Worm (Caenorhabditis elegans) whole organism, mixed stage, embryonic: Measurements from ENCODE around the gene rpn-5.
A peak's percentile ranks its signal among the peaks of the same experiment; 100 is the strongest.

Experiments
- bed-3 ChIP-seq: fragments of 200-800 bp; sonication (Bioruptor generic); optimal IDR thresholded peaks from 3 replicates; lab custom pipeline; 2018; ENCODE audit warnings: mild to moderate bottlenecking, missing genetic modification characterization, moderate library complexity, missing compliant biosample characterization
- ceh-39 ChIP-seq: fragments of 150-350 bp; optimal IDR thresholded peaks from 2 replicates; lab custom pipeline; 2014; ENCODE audit warnings: missing biosample characterization, missing genetic modification characterization
- ceh-43 ChIP-seq: fragments of 200-800 bp; sonication (Bioruptor generic); optimal IDR thresholded peaks from 2 replicates; lab custom pipeline; 2018; ENCODE audit warnings: mild to moderate bottlenecking, missing genetic modification characterization, moderate library complexity, missing compliant biosample characterization
- ceh-83 ChIP-seq: fragments of 200-800 bp; sonication (Bioruptor generic); optimal IDR thresholded peaks from 2 replicates; lab custom pipeline; 2018; ENCODE audit warnings: mild to moderate bottlenecking, missing genetic modification characterization, missing compliant biosample characterization
- ces-1 ChIP-seq: fragments of 150-350 bp; optimal IDR thresholded peaks from 2 replicates; lab custom pipeline; 2014; ENCODE audit warnings: missing biosample characterization, missing genetic modification reagents, missing genetic modification characterization
- cnd-1 ChIP-seq: fragments of 200-800 bp; sonication (Bioruptor generic); optimal IDR thresholded peaks from 2 replicates; lab custom pipeline; 2018; ENCODE audit warnings: mild to moderate bottlenecking, missing genetic modification characterization, missing compliant biosample characterization
- drap-1 ChIP-seq: fragments of 200-800 bp; sonication (Bioruptor generic); optimal IDR thresholded peaks from 3 replicates; lab custom pipeline; 2018; ENCODE audit warnings: mild to moderate bottlenecking, missing genetic modification characterization, missing compliant biosample characterization
- elt-3 ChIP-seq: fragments of 150-350 bp; optimal IDR thresholded peaks from 2 replicates; lab custom pipeline; 2014; ENCODE audit warnings: missing biosample characterization, missing genetic modification characterization
- flh-1 ChIP-seq: fragments of 200-800 bp; sonication (Bioruptor generic); optimal IDR thresholded peaks from 2 replicates; lab custom pipeline; 2018; ENCODE audit warnings: mild to moderate bottlenecking, missing genetic modification characterization, moderate library complexity, missing compliant biosample characterization
- ham-2 ChIP-seq: fragments of 200-800 bp; sonication (Bioruptor generic); optimal IDR thresholded peaks from 2 replicates; lab custom pipeline; 2018; ENCODE audit warnings: mild to moderate bottlenecking, missing genetic modification characterization, missing compliant biosample characterization
- hlh-1 ChIP-seq: fragments of 150-350 bp; optimal IDR thresholded peaks from 2 replicates; lab custom pipeline; 2014; ENCODE audit warnings: missing biosample characterization, missing genetic modification reagents, missing genetic modification characterization
- lin-13 ChIP-seq: fragments of 150-350 bp; optimal IDR thresholded peaks from 2 replicates; lab custom pipeline; 2014; ENCODE audit warnings: missing biosample characterization, missing genetic modification characterization
- lin-32 ChIP-seq: fragments of 200-800 bp; sonication (Bioruptor generic); optimal IDR thresholded peaks from 2 replicates; lab custom pipeline; 2018; ENCODE audit warnings: mild to moderate bottlenecking, missing genetic modification characterization, missing compliant biosample characterization
- mab-5 ChIP-seq: fragments of 150-350 bp; optimal IDR thresholded peaks from 2 replicates; lab custom pipeline; 2014; ENCODE audit warnings: missing biosample characterization, missing genetic modification characterization
- mep-1 ChIP-seq: fragments of 150-350 bp; optimal IDR thresholded peaks from 2 replicates; lab custom pipeline; 2017; ENCODE audit warnings: missing biosample characterization, missing genetic modification reagents, missing genetic modification characterization, inconsistent platforms
- nhr-12 ChIP-seq: fragments of 150-350 bp; optimal IDR thresholded peaks from 2 replicates; lab custom pipeline; 2014; ENCODE audit warnings: missing biosample characterization, missing genetic modification characterization
- nhr-2 ChIP-seq: fragments of 150-350 bp; optimal IDR thresholded peaks from 2 replicates; lab custom pipeline; 2014; ENCODE audit warnings: missing biosample characterization, missing genetic modification characterization
- nhr-237 ChIP-seq: fragments of 150-350 bp; optimal IDR thresholded peaks from 2 replicates; lab custom pipeline; 2014; ENCODE audit warnings: missing biosample characterization, missing genetic modification characterization
- nhr-28 ChIP-seq: fragments of 150-350 bp; optimal IDR thresholded peaks from 2 replicates; lab custom pipeline; 2014; ENCODE audit warnings: missing biosample characterization, missing genetic modification characterization
- nhr-76 ChIP-seq: sonication (generic microtip); optimal IDR thresholded peaks from 2 replicates; lab custom pipeline; 2017; ENCODE audit warnings: missing biosample characterization, missing genetic modification characterization
- pha-4 ChIP-seq: fragments of 150-350 bp; optimal IDR thresholded peaks from 2 replicates; lab custom pipeline; 2018; ENCODE audit warnings: missing biosample characterization, missing genetic modification reagents, missing genetic modification characterization
- sem-2 ChIP-seq: fragments of 200-800 bp; sonication (Bioruptor generic); optimal IDR thresholded peaks from 2 replicates; lab custom pipeline; 2018; ENCODE audit warnings: mild to moderate bottlenecking, missing genetic modification characterization, missing compliant biosample characterization
- snpc-4 ChIP-seq: fragments of 150-350 bp; optimal IDR thresholded peaks from 2 replicates; lab custom pipeline; 2014; ENCODE audit warnings: missing biosample characterization, missing genetic modification characterization
- tbx-8 ChIP-seq: fragments of 200-800 bp; sonication (Bioruptor generic); optimal IDR thresholded peaks from 2 replicates; lab custom pipeline; 2018; ENCODE audit warnings: mild to moderate bottlenecking, missing genetic modification characterization, moderate library complexity, missing compliant biosample characterization
- unc-39 ChIP-seq: fragments of 150-350 bp; optimal IDR thresholded peaks from 2 replicates; lab custom pipeline; 2014; ENCODE audit warnings: missing biosample characterization, missing genetic modification characterization
- unc-62 ChIP-seq: fragments of 150-350 bp; optimal IDR thresholded peaks from 2 replicates; lab custom pipeline; 2014; ENCODE audit warnings: missing biosample characterization, missing genetic modification reagents, missing genetic modification characterization
- zip-8 ChIP-seq: fragments of 150-350 bp; optimal IDR thresholded peaks from 2 replicates; lab custom pipeline; 2014; ENCODE audit warnings: missing biosample characterization, missing genetic modification characterization
- ztf-11 ChIP-seq: fragments of 150-350 bp; optimal IDR thresholded peaks from 2 replicates; lab custom pipeline; 2014; ENCODE audit warnings: missing biosample characterization, missing genetic modification characterization

rpn-5 gene

ce11 chrII:4661278-4661677, 36.9 kb downstream of the rpn-5 start, which contains the start of gene T05A7.13:
TSS of gene T05A7.13 (minus strand) at chrII:4661378.
- no peak for TF ChIP-seq ceh-83
- TF ChIP-seq tbx-8: no peak
- TF ChIP-seq hlh-1: peak; percentile 46
- no peak for TF ChIP-seq sem-2
- TF ChIP-seq zip-8 (tag; lab: Kevin White, UChicago): no peak
- TF ChIP-seq bed-3: no peak
- TF ChIP-seq, all 35 proteins: peak for 1

- TF ChIP-seq ztf-11 (tag; lab: Kevin White, UChicago): no peak
- no peak for TF ChIP-seq nhr-28 (tag; lab: Kevin White, UChicago)
- TF ChIP-seq unc-62 (GFP tag; lab: Kevin White, UChicago): no peak
- TF ChIP-seq unc-39 (tag; lab: Kevin White, UChicago): no peak
- TF ChIP-seq ham-2 (GFP tag; lab: Kevin White, UChicago): no peak
- no peak for TF ChIP-seq tbx-8
- TF ChIP-seq nhr-237: no peak
- no peak for TF ChIP-seq lin-13
- no peak for TF ChIP-seq flh-1 (GFP tag; lab: Kevin White, UChicago)
- TF ChIP-seq drap-1 (GFP tag; lab: Kevin White, UChicago): no peak
- TF ChIP-seq ceh-39 (tag; lab: Kevin White, UChicago): no peak
- no peak for TF ChIP-seq hlh-1
- TF ChIP-seq nhr-76 (tag; lab: Kevin White, UChicago): no peak
- no peak for TF ChIP-seq nhr-2 (tag; lab: Kevin White, UChicago)
These were observed 40.0 kb downstream of the rpn-5 start for ce11 chrII:4658245-4658644.

- TF ChIP-seq ceh-43 (GFP tag; lab: Kevin White, UChicago) (no peak), lin-32 (GFP tag; lab: Kevin White, UChicago) (no peak), mab-5 (tag; lab: Kevin White, UChicago) (no peak), sem-2 (no peak), nhr-76 (tag; lab: Kevin White, UChicago) (no peak), nhr-237 (no peak), ham-2 (GFP tag; lab: Kevin White, UChicago) (no peak)
These were observed 40.9 kb downstream of the rpn-5 start for ce11 chrII:4657370-4657769.

ce11 chrII:4655834-4656233, 42.4 kb downstream of the rpn-5 start, which contains the start of gene fut-6:
TSS of gene fut-6 (minus strand) at chrII:4655934.
- no peak for TF ChIP-seq ztf-11 (tag; lab: Kevin White, UChicago)
- TF ChIP-seq ceh-83: no peak
- TF ChIP-seq nhr-237: no peak
- TF ChIP-seq mep-1 (tag; lab: Kevin White, UChicago): no peak
- TF ChIP-seq elt-3 (tag; lab: Kevin White, UChicago): no peak
- no peak for TF ChIP-seq nhr-12
- TF ChIP-seq bed-3: no peak
- TF ChIP-seq lin-32 (GFP tag; lab: Kevin White, UChicago): no peak
- no peak for TF ChIP-seq ham-2 (GFP tag; lab: Kevin White, UChicago)
- TF ChIP-seq nhr-28 (tag; lab: Kevin White, UChicago): no peak
- TF ChIP-seq lin-13: no peak
- TF ChIP-seq mab-5 (tag; lab: Kevin White, UChicago): no peak
- no peak for TF ChIP-seq flh-1 (GFP tag; lab: Kevin White, UChicago)
- TF ChIP-seq tbx-8: no peak
- TF ChIP-seq unc-62 (GFP tag; lab: Kevin White, UChicago): no peak
- no peak for TF ChIP-seq hlh-1
- no peak for TF ChIP-seq sem-2
- no peak for TF ChIP-seq drap-1 (GFP tag; lab: Kevin White, UChicago)
- no peak for TF ChIP-seq ceh-43 (GFP tag; lab: Kevin White, UChicago)
- no peak for TF ChIP-seq cnd-1
- TF ChIP-seq, all 35 proteins: peak for 0

- no peak for TF ChIP-seq lin-13
- TF ChIP-seq hlh-1: peak; percentile 31
These were observed 48.2 kb downstream of the rpn-5 start for ce11 chrII:4650072-4650471.

ce11 chrII:4648785-4649184, 49.4 kb downstream of the rpn-5 start, which contains the start of gene lgc-27:
TSS of gene lgc-27 (plus strand) at chrII:4649085.
- TF ChIP-seq ces-1 (GFP tag; lab: Kevin White, UChicago) (no peak), snpc-4 (tag; lab: Kevin White, UChicago) (no peak), hlh-1 (no peak), elt-3 (tag; lab: Kevin White, UChicago) (no peak), pha-4 (tag; lab: Kevin White, UChicago) (peak; percentile 55)
